Worm (Caenorhabditis elegans) whole organism, young adult: ENCODE measurements around the gene C16C10.13.

Experiments
- F10E7.11 ChIP-seq: sonication (generic microtip); optimal IDR thresholded peaks from 2 replicates; lab custom pipeline; 2017; ENCODE audit warnings: mild to moderate bottlenecking, missing genetic modification characterization, moderate library complexity, missing compliant biosample characterization
- F22D6.2 ChIP-seq: sonication (generic microtip); optimal IDR thresholded peaks from 2 replicates; lab custom pipeline; 2016; ENCODE audit warnings: mild to moderate bottlenecking, missing genetic modification characterization, missing compliant biosample characterization
- F23B12.7 ChIP-seq: sonication (generic microtip); optimal IDR thresholded peaks from 2 replicates; lab custom pipeline; 2017; ENCODE audit warnings: missing genetic modification characterization, mild to moderate bottlenecking, missing compliant biosample characterization, antibody characterized with exemption, moderate library complexity; ENCODE audit not compliant: insufficient read depth
- F55B11.4 ChIP-seq: sonication (generic microtip); optimal IDR thresholded peaks from 2 replicates; lab custom pipeline; 2016; ENCODE audit warnings: missing compliant biosample characterization, missing genetic modification characterization, borderline replicate concordance; ENCODE audit not compliant: insufficient read depth
- T07F8.4 ChIP-seq: sonication (generic microtip); optimal IDR thresholded peaks from 2 replicates; lab custom pipeline; 2016; ENCODE audit warnings: mild to moderate bottlenecking, missing genetic modification characterization, moderate library complexity, missing compliant biosample characterization
- Y53G8AR.9 ChIP-seq: fragments of 200-800 bp; sonication (Bioruptor generic); conservative IDR thresholded peaks from 2 replicates; pipeline ENCODE4 v1.3.6; 2022; ENCODE audit warnings: missing genetic modification reagents, missing genetic modification characterization, missing compliant biosample characterization
- Y95B8A.8 ChIP-seq: fragments of 200-800 bp; sonication (Bioruptor generic); IDR thresholded peaks from 2 replicates; pipeline ENCODE4 v1.3.6; 2022; ENCODE audit warnings: missing genetic modification reagents, missing genetic modification characterization, missing compliant biosample characterization
- athp-1 ChIP-seq: sonication (generic microtip); optimal IDR thresholded peaks from 2 replicates; lab custom pipeline; 2017; ENCODE audit warnings: mild to moderate bottlenecking, missing genetic modification characterization, missing compliant biosample characterization
- attf-5 ChIP-seq: fragments of 200-800 bp; sonication (Bioruptor generic); optimal IDR thresholded peaks from 2 replicates; lab custom pipeline; 2018; ENCODE audit warnings: mild to moderate bottlenecking, missing genetic modification characterization, missing compliant biosample characterization
- bed-2 ChIP-seq: fragments of 200-800 bp; sonication (Bioruptor generic); IDR thresholded peaks from 2 replicates; pipeline ENCODE4 v1.3.6; 2022; ENCODE audit warnings: missing genetic modification reagents, missing genetic modification characterization, missing compliant biosample characterization
- cebp-1 ChIP-seq, 2 experiments: fragments of 200-800 bp in 1 of 2; sonication (Bioruptor generic) in 1 of 2; sonication (generic microtip) in 1 of 2; IDR thresholded peaks in 1 of 2; optimal IDR thresholded peaks in 1 of 2; 2 replicates each; pipeline versions ENCODE4 v1.3.6 to Lab custom; 2017 to 2022; ENCODE audit warnings: missing compliant biosample characterization in 2 of 2, missing genetic modification characterization in 2 of 2, mild to moderate bottlenecking in 1 of 2, missing genetic modification reagents in 1 of 2, moderate library complexity in 1 of 2
- chd-7 ChIP-seq: sonication (generic microtip); optimal IDR thresholded peaks from 2 replicates; lab custom pipeline; 2016; ENCODE audit warnings: mild to moderate bottlenecking, missing genetic modification characterization, moderate library complexity, missing compliant biosample characterization
- die-1 ChIP-seq: sonication (generic microtip); optimal IDR thresholded peaks from 2 replicates; lab custom pipeline; 2016; ENCODE audit warnings: missing genotype, mild to moderate bottlenecking, missing genetic modification characterization, missing compliant biosample characterization
- dpl-1 ChIP-seq: fragments of 150-350 bp; optimal IDR thresholded peaks from 2 replicates; lab custom pipeline; 2014; ENCODE audit warnings: missing biosample characterization, missing genetic modification reagents, missing genetic modification characterization
- efl-1 ChIP-seq: fragments of 150-350 bp; optimal IDR thresholded peaks from 2 replicates; lab custom pipeline; 2014; ENCODE audit warnings: missing biosample characterization, missing genetic modification reagents, missing genetic modification characterization
- egl-18 ChIP-seq: fragments of 200-800 bp; sonication (Bioruptor generic); IDR thresholded peaks from 2 replicates; pipeline ENCODE4 v1.3.6; 2022; ENCODE audit warnings: missing genetic modification reagents, missing genetic modification characterization, missing compliant biosample characterization
- egl-44 ChIP-seq: fragments of 200-800 bp; sonication (Bioruptor generic); IDR thresholded peaks from 2 replicates; pipeline ENCODE4 v1.3.6; 2022; ENCODE audit warnings: missing genetic modification reagents, missing genetic modification characterization, missing compliant biosample characterization
- ekl-4 ChIP-seq: fragments of 200-800 bp; sonication (Bioruptor generic); IDR thresholded peaks from 2 replicates; pipeline ENCODE4 v1.3.6; 2022; ENCODE audit warnings: missing genetic modification reagents, missing genetic modification characterization, missing compliant biosample characterization
- ets-4 ChIP-seq: fragments of 200-800 bp; sonication (Bioruptor generic); optimal IDR thresholded peaks from 2 replicates; lab custom pipeline; 2018; ENCODE audit warnings: mild to moderate bottlenecking, missing genetic modification characterization, missing compliant biosample characterization
- gei-17 ChIP-seq: fragments of 200-800 bp; sonication (Bioruptor generic); optimal IDR thresholded peaks from 2 replicates; lab custom pipeline; 2018; ENCODE audit warnings: mild to moderate bottlenecking, missing genetic modification characterization, missing compliant biosample characterization
- hmg-1.2 ChIP-seq: fragments of 200-800 bp; sonication (Bioruptor generic); IDR thresholded peaks from 2 replicates; pipeline ENCODE4 v1.3.6; 2022; ENCODE audit warnings: missing genetic modification reagents, missing genetic modification characterization, missing compliant biosample characterization
- hrde-1 ChIP-seq: sonication (generic microtip); optimal IDR thresholded peaks from 2 replicates; lab custom pipeline; 2016; ENCODE audit warnings: missing genetic modification characterization, mild to moderate bottlenecking, missing compliant biosample characterization, moderate library complexity, missing genotype, missing genetic modification reagents, borderline replicate concordance
- hsf-1 ChIP-seq: fragments of 200-800 bp; sonication (Bioruptor generic); IDR thresholded peaks from 2 replicates; pipeline ENCODE4 v1.3.6; 2022; ENCODE audit warnings: missing genetic modification reagents, missing genetic modification characterization, missing compliant biosample characterization
- let-526 ChIP-seq: fragments of 200-800 bp; sonication (Bioruptor generic); IDR thresholded peaks from 2 replicates; pipeline ENCODE4 v1.3.6; 2022; ENCODE audit warnings: missing genetic modification reagents, missing genetic modification characterization, missing compliant biosample characterization
- lsl-1 ChIP-seq: fragments of 200-800 bp; sonication (Bioruptor generic); optimal IDR thresholded peaks from 2 replicates; lab custom pipeline; 2018; ENCODE audit warnings: mild to moderate bottlenecking, missing genetic modification characterization, moderate library complexity, missing compliant biosample characterization
- madf-3 ChIP-seq: fragments of 200-800 bp; sonication (Bioruptor generic); IDR thresholded peaks from 2 replicates; pipeline ENCODE4 v1.3.6; 2022; ENCODE audit warnings: missing genetic modification reagents, missing genetic modification characterization, missing compliant biosample characterization
- mcd-1 ChIP-seq: fragments of 200-800 bp; sonication (Bioruptor generic); IDR thresholded peaks from 2 replicates; pipeline ENCODE4 v1.3.6; 2022; ENCODE audit warnings: missing genetic modification reagents, missing genetic modification characterization, missing compliant biosample characterization
- mxl-1 ChIP-seq: sonication (generic microtip); optimal IDR thresholded peaks from 2 replicates; lab custom pipeline; 2016; ENCODE audit warnings: missing genetic modification characterization, missing compliant biosample characterization
- nfya-1 ChIP-seq: sonication (generic microtip); optimal IDR thresholded peaks from 2 replicates; lab custom pipeline; 2017; ENCODE audit warnings: antibody characterized with exemption, missing compliant biosample characterization, missing genetic modification characterization, borderline replicate concordance; ENCODE audit not compliant: insufficient read depth
- nhr-80 ChIP-seq: sonication (generic microtip); optimal IDR thresholded peaks from 2 replicates; lab custom pipeline; 2016; ENCODE audit warnings: missing genetic modification characterization, missing compliant biosample characterization
- repo-1 ChIP-seq: sonication (generic microtip); optimal IDR thresholded peaks from 2 replicates; lab custom pipeline; 2017; ENCODE audit warnings: mild to moderate bottlenecking, missing genetic modification characterization, missing compliant biosample characterization
- snpc-1.3 ChIP-seq: sonication (generic microtip); optimal IDR thresholded peaks from 2 replicates; lab custom pipeline; 2017; ENCODE audit warnings: missing genetic modification characterization, mild to moderate bottlenecking, missing compliant biosample characterization, antibody characterized with exemption, moderate library complexity, missing genotype, missing genetic modification reagents; ENCODE audit not compliant: insufficient read depth
- snpc-4 ChIP-seq, 5 experiments: fragments of 150-350 bp in 1 of 5; sonication (generic microtip) in 4 of 5; optimal IDR thresholded peaks; 2 replicates each; lab custom pipeline; 2014 to 2018; ENCODE audit warnings: missing genetic modification characterization in 5 of 5, missing biosample characterization in 3 of 5, antibody characterized with exemption in 2 of 5, mild to moderate bottlenecking in 2 of 5, missing compliant biosample characterization in 2 of 5, missing genotype in 2 of 5, moderate library complexity in 2 of 5, missing genetic modification reagents in 1 of 5
- sptf-2 ChIP-seq: fragments of 200-800 bp; sonication (Bioruptor generic); optimal IDR thresholded peaks from 2 replicates; lab custom pipeline; 2018; ENCODE audit warnings: mild to moderate bottlenecking, missing genetic modification characterization, missing compliant biosample characterization
- tbp1 ChIP-seq: fragments of 200-800 bp; sonication (Bioruptor generic); optimal IDR thresholded peaks from 2 replicates; lab custom pipeline; 2018; ENCODE audit warnings: mild to moderate bottlenecking, missing genetic modification characterization, missing compliant biosample characterization
- tlf-1 ChIP-seq: fragments of 200-800 bp; sonication (Bioruptor generic); optimal IDR thresholded peaks from 2 replicates; lab custom pipeline; 2018; ENCODE audit warnings: mild to moderate bottlenecking, missing genetic modification characterization, missing compliant biosample characterization
- unc-62 ChIP-seq: fragments of 150-350 bp; optimal IDR thresholded peaks from 2 replicates; lab custom pipeline; 2014; ENCODE audit warnings: missing biosample characterization, missing genetic modification reagents, missing genetic modification characterization
- xnd-1 ChIP-seq: sonication (generic microtip); optimal IDR thresholded peaks from 2 replicates; lab custom pipeline; 2016; ENCODE audit warnings: missing genotype, missing genetic modification reagents, missing genetic modification characterization, missing compliant biosample characterization
- ztf-18 ChIP-seq: sonication (generic microtip); optimal IDR thresholded peaks from 2 replicates; lab custom pipeline; 2016; ENCODE audit warnings: missing genotype, mild to moderate bottlenecking, missing genetic modification characterization, missing compliant biosample characterization
- ztf-26 ChIP-seq: sonication (generic microtip); optimal IDR thresholded peaks from 2 replicates; lab custom pipeline; 2017; ENCODE audit warnings: missing genetic modification characterization, missing compliant biosample characterization
- ztf-28 ChIP-seq: fragments of 200-800 bp; sonication (Bioruptor generic); IDR thresholded peaks from 2 replicates; pipeline ENCODE4 v1.3.6; 2022; ENCODE audit warnings: missing genetic modification reagents, missing genetic modification characterization, missing compliant biosample characterization

The C16C10.13 gene

ce11 chrIII:4190241-4190640 lies 14.0 kb downstream of the C16C10.13 start, which contains the start of gene spp-28:
spp-28 (minus strand) TSS chrIII:4190341.
- TF ChIP-seq repo-1 (no peak), egl-18 (GFP tag; lab: Robert Waterston, UW) (no peak)
- TF ChIP-seq, all 124 proteins: peak for 0

- TF ChIP-seq lsl-1 (peak; percentile 85), nhr-80 (tag; lab: Kevin White, UChicago) (peak; percentile 31), hmg-1.2 (GFP tag; lab: Robert Waterston, UW) (peak; percentile 23; the same call in 1 of the 2 replicates), snpc-1.3 (tag; lab: Kevin White, UChicago) (peak; percentile 24), T07F8.4 (tag; lab: Kevin White, UChicago) (no peak), ztf-28 (GFP tag; lab: Robert Waterston, UW) (no peak), cebp-1 (GFP tag; IDR thresholded peaks at IDR 0.05; lab: Robert Waterston, UW) (peak; percentile 96), cebp-1 (tag; optimal IDR thresholded peaks at IDR 0.05; lab: Kevin White, UChicago) (peak; percentile 98), attf-5 (GFP tag; lab: Kevin White, UChicago) (peak; percentile 61)
- TF ChIP-seq, all 124 proteins: peak for 6
Observed at ce11 chrIII:4191091-4191638, 14.9 kb downstream of the C16C10.13 start, which contains the start of gene dnj-16. dnj-16 (plus strand) TSS chrIII:4191141.

- TF ChIP-seq athp-1 (tag; lab: Kevin White, UChicago) (peak; percentile 41), ztf-28 (GFP tag; lab: Robert Waterston, UW) (no peak), F23B12.7 (tag; lab: Kevin White, UChicago) (peak; percentile 31), chd-7 (tag; lab: Kevin White, UChicago) (peak; percentile 77), F55B11.4 (no peak), bed-2 (GFP tag; lab: Robert Waterston, UW) (no peak), F10E7.11 (tag; lab: Kevin White, UChicago) (no peak), mcd-1 (GFP tag; lab: Robert Waterston, UW) (peak; percentile 64), nfya-1 (tag; lab: Kevin White, UChicago) (no peak), attf-5 (GFP tag; lab: Kevin White, UChicago) (peak; percentile 98), ets-4 (GFP tag; lab: Kevin White, UChicago) (peak; percentile 95), gei-17 (peak; percentile 38), ztf-26 (tag; lab: Kevin White, UChicago) (peak; percentile 44), let-526 (GFP tag; lab: Robert Waterston, UW) (peak; percentile 59; the same call in 1 of the 2 replicates), egl-44 (GFP tag; lab: Robert Waterston, UW) (peak; percentile 70; the same call in 1 of the 2 replicates), Y95B8A.8 (GFP tag; lab: Robert Waterston, UW) (0 out of 2 replicates have a peak, but pooled peaks have one; percentile 38), lsl-1 (peak; percentile 23), die-1 (tag; lab: Kevin White, UChicago) (no peak), tbp1 (GFP tag; lab: Kevin White, UChicago) (peak; percentile 64), hsf-1 (GFP tag; lab: Robert Waterston, UW) (no peak), F22D6.2 (tag; lab: Kevin White, UChicago) (peak; percentile 47), hrde-1 (tag; lab: Kevin White, UChicago) (no peak), snpc-4 (GFP tag; optimal IDR thresholded peaks at IDR 0.05; lab: Kevin White, UChicago) (no peak), snpc-4 (tag; optimal IDR thresholded peaks at IDR 0.05; lab: Kevin White, UChicago) (peak; percentile 52 to 71 (median 56)), madf-3 (GFP tag; lab: Robert Waterston, UW) (peak; percentile 95), sptf-2 (GFP tag; lab: Kevin White, UChicago) (peak; percentile 32), dpl-1 (GFP tag; lab: Kevin White, UChicago) (no peak), mxl-1 (tag; lab: Kevin White, UChicago) (no peak), unc-62 (GFP tag; lab: Kevin White, UChicago) (peak; percentile 76), Y53G8AR.9 (0 out of 2 replicates have a peak, but pooled peaks have one; percentile 56), tlf-1 (peak; percentile 78), xnd-1 (tag; lab: Kevin White, UChicago) (no peak), efl-1 (GFP tag; lab: Kevin White, UChicago) (no peak), ekl-4 (GFP tag; lab: Robert Waterston, UW) (peak; percentile 78), ztf-18 (tag; lab: Kevin White, UChicago) (peak; percentile 64)
Observed at ce11 chrIII:4193659-4194103, 17.4 kb downstream of the C16C10.13 start, which contains the start of gene xbp-1. xbp-1 (plus strand) TSS chrIII:4193809.
